Worm (Caenorhabditis elegans): ENCODE measurements around the gene Y42G9A.1.

Gene Y42G9A.1

DNA sequence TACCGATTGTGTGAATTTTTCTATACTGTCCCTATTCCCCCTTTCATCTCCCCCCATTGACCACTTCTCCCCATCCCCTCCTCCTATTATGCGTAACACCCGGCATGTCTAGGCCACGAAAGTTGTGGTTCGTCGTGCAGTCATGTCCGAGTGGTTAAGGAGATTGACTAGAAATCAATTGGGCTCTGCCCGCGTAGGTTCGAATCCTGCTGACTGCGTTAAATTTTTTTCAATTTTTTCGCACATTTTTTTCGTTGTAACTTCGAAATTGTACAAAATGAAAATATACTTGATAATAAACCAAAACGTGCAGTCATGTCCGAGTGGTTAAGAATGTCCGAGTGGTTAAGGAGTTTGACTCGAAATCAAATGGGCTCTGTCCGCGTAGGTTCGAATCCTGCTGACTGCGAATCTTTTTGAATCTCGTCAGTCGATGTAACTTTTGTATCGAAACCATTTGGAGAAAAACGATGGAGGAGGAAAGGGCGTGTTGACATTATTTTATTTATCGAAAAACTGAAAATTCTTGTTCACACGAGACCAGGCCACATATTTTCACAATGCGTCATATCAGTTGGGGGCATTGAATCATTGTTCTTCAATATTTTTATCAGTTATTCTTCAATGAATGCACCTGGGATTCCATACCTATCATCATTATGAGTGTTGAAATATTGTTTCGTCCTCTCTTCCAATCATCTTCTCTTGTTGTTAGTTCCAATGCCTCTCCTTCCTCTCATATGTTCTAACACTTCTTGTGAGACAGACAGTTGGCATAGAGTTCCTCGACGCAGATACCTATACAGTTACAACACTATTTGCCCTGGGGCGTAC, 9.1 kb downstream of the Y42G9A.1 start, which contains the start of gene nfm-1 (continued):
- TF ChIP-seq ztf-6 (GFP tag; IDR thresholded peaks at IDR 0.05) (peak; percentile 19; the same call in 1 of the 2 replicates), egrh-3 (GFP tag; IDR thresholded peaks at IDR 0.05) (no peak), K12H6.12 (tag; optimal IDR thresholded peaks at IDR 0.05) (peak; percentile 61), F57C9.4 (tag; optimal IDR thresholded peaks at IDR 0.05) (no peak), repo-1 (tag; optimal IDR thresholded peaks at IDR 0.05) (peak; percentile 84), unc-130 (GFP tag; optimal IDR thresholded peaks at IDR 0.05) (peak; percentile 54), efl-1 (GFP tag; optimal IDR thresholded peaks at IDR 0.05) (peak; percentile 31), ZK185.1 (tag; optimal IDR thresholded peaks at IDR 0.05; ENCODE audit: poor library complexity, severe bottlenecking) (peak; percentile 80), dpff-1 (tag; optimal IDR thresholded peaks at IDR 0.05) (peak; percentile 42), nhr-80 (tag; optimal IDR thresholded peaks at IDR 0.05) (peak; percentile 99), ztf-3 (GFP tag; optimal IDR thresholded peaks at IDR 0.05) (no peak), D2030.7 (GFP tag; IDR thresholded peaks at IDR 0.05) (peak; percentile 87), somi-1 (GFP tag; optimal IDR thresholded peaks at IDR 0.05) (peak; percentile 71), ceh-91 (GFP tag; IDR thresholded peaks at IDR 0.05) (peak; percentile 39; the same call in 1 of the 2 replicates), ccch-3 (GFP tag; optimal IDR thresholded peaks at IDR 0.05) (no peak), B0035.1 (tag; optimal IDR thresholded peaks at IDR 0.05) (no peak), madf-6 (GFP tag; IDR thresholded peaks at IDR 0.05) (peak; percentile 68), C17E4.6 (GFP tag; IDR thresholded peaks at IDR 0.05) (0 out of 2 replicates have a peak, but pooled peaks have one; percentile 41), lin-26 (GFP tag; IDR thresholded peaks at IDR 0.05) (peak; percentile 88), akir-1 (GFP tag; optimal IDR thresholded peaks at IDR 0.05) (peak; percentile 79), B0019.2 (GFP tag; conservative IDR thresholded peaks at IDR 0.05) (no peak; the same call in 1 of the 2 replicates), Y79H2A.3 (GFP tag; conservative IDR thresholded peaks at IDR 0.05) (no peak), atf-7 (tag; optimal IDR thresholded peaks at IDR 0.05) (peak; percentile 70), dpl-1 (GFP tag; optimal IDR thresholded peaks at IDR 0.05) (peak; percentile 42), ztf-18 (tag; optimal IDR thresholded peaks at IDR 0.05) (peak; percentile 72), chd-7 (tag; optimal IDR thresholded peaks at IDR 0.05) (peak; percentile 84), dox-1 (GFP tag; IDR thresholded peaks at IDR 0.05) (peak; percentile 71), aptf-3 (GFP tag; IDR thresholded peaks at IDR 0.05) (0 out of 2 replicates have a peak, but pooled peaks have one; percentile 73), nhr-179 (tag; optimal IDR thresholded peaks at IDR 0.05) (no peak), tbp1 (GFP tag; optimal IDR thresholded peaks at IDR 0.05) (peak; percentile 98), madf-10 (tag; optimal IDR thresholded peaks at IDR 0.05) (peak; percentile 81), ekl-4 (GFP tag; IDR thresholded peaks at IDR 0.05) (peak; percentile 78; the same call in 1 of the 2 replicates), F10E7.11 (tag; optimal IDR thresholded peaks at IDR 0.05) (peak; percentile 17), snpc-3.4 (tag; optimal IDR thresholded peaks at IDR 0.05) (peak; percentile 57), mcd-1 (GFP tag; IDR thresholded peaks at IDR 0.05) (peak; percentile 62), rpc-1 (optimal IDR thresholded peaks at IDR 0.05) (peak; percentile 84), rpc-1 (tag; optimal IDR thresholded peaks at IDR 0.05) (peak; percentile 91), zim-3 (tag; optimal IDR thresholded peaks at IDR 0.05) (peak; percentile 39), egl-44 (GFP tag; IDR thresholded peaks at IDR 0.05) (peak; percentile 78), snpc-1.3 (tag; optimal IDR thresholded peaks at IDR 0.05; ENCODE audit: insufficient read depth) (no peak), snpc-1.1 (tag; optimal IDR thresholded peaks at IDR 0.05; ENCODE audit: insufficient read depth) (peak; percentile 57), madf-8 (GFP tag; conservative IDR thresholded peaks at IDR 0.05) (peak; percentile 41; the same call in 1 of the 2 replicates), ceh-100 (GFP tag; IDR thresholded peaks at IDR 0.05) (peak; percentile 54; the same call in 1 of the 2 replicates), lir-1 (GFP tag; conservative IDR thresholded peaks at IDR 0.05) (peak; percentile 50; the same call in 1 of the 2 replicates), mes-4 (tag; optimal IDR thresholded peaks at IDR 0.05) (peak; percentile 36), hmg-20 (GFP tag; IDR thresholded peaks at IDR 0.05) (peak; percentile 46; the same call in 1 of the 2 replicates)
